Worm (Caenorhabditis elegans): ENCODE measurements around the gene mre-11.

ce11 chrV:10730824-10731416 is 5.7 kb downstream of the mre-11 start:
- TF ChIP-seq ceh-43 (GFP tag; optimal IDR thresholded peaks at IDR 0.05) (no peak), nhr-237 (tag; optimal IDR thresholded peaks at IDR 0.05) (no peak), nhr-76 (tag; optimal IDR thresholded peaks at IDR 0.05) (no peak), mep-1 (tag; optimal IDR thresholded peaks at IDR 0.05) (no peak), blmp-1 (tag; optimal IDR thresholded peaks at IDR 0.05) (no peak), mls-2 (tag; optimal IDR thresholded peaks at IDR 0.05) (no peak), unc-120 (tag; optimal IDR thresholded peaks at IDR 0.05; ENCODE audit: poor library complexity, severe bottlenecking) (no peak)
